Fruit fly (Drosophila melanogaster) whole organism, adult: ENCODE results near the gene SIFaR.

ENCODE experiments used
- Hr96 ChIP-seq: fragments of 200-800 bp; sonication (Bioruptor generic); optimal IDR thresholded peaks from 2 replicates; lab custom pipeline; 2016; ENCODE audit warnings: missing biosample characterization, missing genetic modification characterization
- cic ChIP-seq: fragments of 200-800 bp; sonication (Bioruptor generic); optimal IDR thresholded peaks from 2 replicates; lab custom pipeline; 2017; ENCODE audit warnings: missing biosample characterization, mild to moderate bottlenecking, missing genetic modification characterization, moderate library complexity

dm6 chr3R:21288462-21288861 is 5.3 kb downstream of the SIFaR start:
- no peak for TF ChIP-seq Hr96 (GFP tag; lab: Kevin White, UChicago)
- no peak for TF ChIP-seq cic (GFP tag; lab: Kevin White, UChicago)
